Worm (Caenorhabditis elegans) whole organism, late embryonic: ENCODE data around the gene H32C10.1.

Experiments
- ama-1 ChIP-seq: fragments of 150-350 bp; optimal IDR thresholded peaks from 2 replicates; lab custom pipeline; 2014
- pha-4 ChIP-seq: fragments of 150-350 bp; optimal IDR thresholded peaks from 2 replicates; lab custom pipeline; 2018; ENCODE audit warnings: missing biosample characterization, missing genetic modification reagents, missing genetic modification characterization
- sdc-2 ChIP-seq: sonication (generic microtip); optimal IDR thresholded peaks from 2 replicates; lab custom pipeline; 2016; ENCODE audit warnings: missing genotype, missing genetic modification characterization, missing compliant biosample characterization

ce11 chrIV:5944172-5944571 is 10.0 kb downstream of the H32C10.1 start:
- TF ChIP-seq sdc-2, result no peak
- TF ChIP-seq ama-1 (lab: Kevin White, UChicago), result no peak
- TF ChIP-seq pha-4 (tag; lab: Kevin White, UChicago), result no peak
